Fruit fly (Drosophila melanogaster) whole organism, embryonic: ENCODE data around the gene CG16719.

ENCODE experiments used
- Antp ChIP-seq: fragments of 200-800 bp; sonication (Bioruptor generic); optimal IDR thresholded peaks from 3 replicates; lab custom pipeline; 2016; ENCODE audit warnings: missing biosample characterization, missing genetic modification characterization
- Atf6 ChIP-seq: fragments of 200-800 bp; sonication (Bioruptor generic); IDR thresholded peaks from 2 replicates; pipeline ENCODE4 v1.3.6; 2022; ENCODE audit warnings: missing biosample characterization, missing genetic modification characterization
- CG10366 ChIP-seq: fragments of 200-800 bp; sonication (Bioruptor generic); IDR thresholded peaks from 2 replicates; pipeline ENCODE4 v1.3.6; 2022; ENCODE audit warnings: missing biosample characterization, missing genetic modification characterization
- CG11560 ChIP-seq: fragments of 200-800 bp; sonication (Bioruptor generic); IDR thresholded peaks from 3 replicates; pipeline ENCODE4 v1.3.6; 2022; ENCODE audit warnings: missing biosample characterization, missing genetic modification characterization
- CG13624 ChIP-seq: fragments of 200-800 bp; sonication (Bioruptor generic); optimal IDR thresholded peaks from 2 replicates; lab custom pipeline; 2016; ENCODE audit warnings: missing biosample characterization, missing genetic modification characterization
- CG15011 ChIP-seq: fragments of 200-800 bp; sonication (Bioruptor generic); optimal IDR thresholded peaks from 3 replicates; lab custom pipeline; 2018; ENCODE audit warnings: missing biosample characterization, mild to moderate bottlenecking, missing genetic modification characterization
- CG2199 ChIP-seq: fragments of 200-800 bp; sonication (Bioruptor generic); IDR thresholded peaks from 3 replicates; pipeline ENCODE4 v1.3.6; 2022; ENCODE audit warnings: missing biosample characterization, missing genetic modification characterization
- CG30431 ChIP-seq: fragments of 200-800 bp; sonication (Bioruptor generic); optimal IDR thresholded peaks from 2 replicates; lab custom pipeline; 2017; ENCODE audit warnings: missing biosample characterization, missing genetic modification characterization
- CG33213 ChIP-seq: fragments of 200-800 bp; sonication (Bioruptor generic); optimal IDR thresholded peaks from 3 replicates; lab custom pipeline; 2016; ENCODE audit warnings: missing biosample characterization, missing genetic modification characterization
- CG34376 ChIP-seq: fragments of 200-800 bp; sonication (Bioruptor generic); optimal IDR thresholded peaks from 2 replicates; lab custom pipeline; 2018; ENCODE audit warnings: missing biosample characterization, mild to moderate bottlenecking, missing genetic modification characterization
- CG4707 ChIP-seq: fragments of 200-800 bp; sonication (Bioruptor generic); optimal IDR thresholded peaks from 2 replicates; lab custom pipeline; 2018; ENCODE audit warnings: missing biosample characterization, mild to moderate bottlenecking, missing genetic modification characterization, moderate library complexity
- CG5245 ChIP-seq: fragments of 200-800 bp; sonication (Bioruptor generic); optimal IDR thresholded peaks from 3 replicates; lab custom pipeline; 2016; ENCODE audit warnings: missing biosample characterization, missing genetic modification characterization
- CG6765 ChIP-seq: fragments of 200-800 bp; sonication (Bioruptor generic); optimal IDR thresholded peaks from 3 replicates; lab custom pipeline; 2017; ENCODE audit warnings: missing biosample characterization, mild to moderate bottlenecking, missing genetic modification characterization
- CG6813 ChIP-seq: fragments of 200-800 bp; sonication (Bioruptor generic); optimal IDR thresholded peaks from 2 replicates; lab custom pipeline; 2017; ENCODE audit warnings: missing biosample characterization, missing genetic modification characterization, mild to moderate bottlenecking, moderate library complexity, missing genetic modification reagents
- CG8478 ChIP-seq: fragments of >200 bp; optimal IDR thresholded peaks from 2 replicates; lab custom pipeline; 2018
- CG9817 ChIP-seq: fragments of 200-800 bp; sonication (Bioruptor generic); optimal IDR thresholded peaks from 2 replicates; lab custom pipeline; 2018; ENCODE audit warnings: missing biosample characterization, mild to moderate bottlenecking, missing genetic modification characterization, moderate library complexity
- Deaf1 ChIP-seq: fragments of 200-800 bp; optimal IDR thresholded peaks from 3 replicates; lab custom pipeline; 2019; ENCODE audit warnings: missing biosample characterization, mild to moderate bottlenecking, missing genetic modification characterization, moderate library complexity
- Dref ChIP-seq: fragments of 200-800 bp; sonication (Bioruptor generic); IDR thresholded peaks from 2 replicates; pipeline ENCODE4 v1.3.6; 2022; ENCODE audit warnings: missing biosample characterization, missing genetic modification characterization
- E2f2 ChIP-seq: fragments of 200-800 bp; sonication (Bioruptor generic); IDR thresholded peaks from 2 replicates; pipeline ENCODE4 v1.3.6; 2022; ENCODE audit warnings: missing biosample characterization, missing genetic modification characterization
- H2.0 ChIP-seq: fragments of 200-800 bp; sonication (Bioruptor generic); IDR thresholded peaks from 2 replicates; pipeline ENCODE4 v1.3.6; 2022; ENCODE audit warnings: missing biosample characterization, missing genetic modification characterization
- Hr3 ChIP-seq: fragments of 200-800 bp; sonication (Bioruptor generic); optimal IDR thresholded peaks from 3 replicates; lab custom pipeline; 2016; ENCODE audit warnings: missing biosample characterization, missing genetic modification characterization
- Hsf ChIP-seq: fragments of 200-800 bp; sonication (Bioruptor generic); optimal IDR thresholded peaks from 3 replicates; lab custom pipeline; 2016; ENCODE audit warnings: missing biosample characterization, missing genetic modification characterization
- MBD-R2 ChIP-seq: fragments of 200-800 bp; sonication (Bioruptor generic); IDR thresholded peaks from 2 replicates; pipeline ENCODE4 v1.3.6; 2022; ENCODE audit warnings: missing biosample characterization, missing genetic modification characterization
- Meics ChIP-seq: fragments of 200-800 bp; sonication (Bioruptor generic); optimal IDR thresholded peaks from 2 replicates; lab custom pipeline; 2017; ENCODE audit warnings: missing biosample characterization, mild to moderate bottlenecking, missing genetic modification characterization
- Nf-YB ChIP-seq: fragments of 200-800 bp; sonication (Bioruptor generic); optimal IDR thresholded peaks from 3 replicates; lab custom pipeline; 2019; ENCODE audit warnings: missing biosample characterization, mild to moderate bottlenecking, missing genetic modification characterization, moderate library complexity
- Optix ChIP-seq: fragments of 200-800 bp; sonication (Bioruptor generic); IDR thresholded peaks from 3 replicates; pipeline ENCODE4 v1.3.6; 2022; ENCODE audit warnings: missing biosample characterization, missing genetic modification characterization
- Six4 ChIP-seq: fragments of 200-800 bp; sonication (Bioruptor generic); optimal IDR thresholded peaks from 2 replicates; lab custom pipeline; 2016; ENCODE audit warnings: missing biosample characterization, missing genetic modification characterization
- Xrp1 ChIP-seq: fragments of 200-800 bp; sonication (Bioruptor generic); IDR thresholded peaks from 2 replicates; pipeline ENCODE4 v1.3.6; 2022; ENCODE audit warnings: missing biosample characterization, missing genetic modification characterization
- abd-A ChIP-seq: fragments of 200-800 bp; sonication (Bioruptor generic); optimal IDR thresholded peaks from 3 replicates; lab custom pipeline; 2019; ENCODE audit warnings: missing biosample characterization, mild to moderate bottlenecking, missing genetic modification characterization, moderate library complexity
- ap ChIP-seq: fragments of 200-800 bp; sonication (Bioruptor generic); IDR thresholded peaks from 2 replicates; pipeline ENCODE4 v1.3.6; 2022; ENCODE audit warnings: missing biosample characterization, missing genetic modification characterization
- bbx ChIP-seq: fragments of 200-800 bp; sonication (Bioruptor generic); IDR thresholded peaks from 2 replicates; pipeline ENCODE4 v1.3.6; 2022; ENCODE audit warnings: missing biosample characterization, missing genetic modification characterization; ENCODE audit not compliant: partially characterized antibody
- br ChIP-seq: fragments of >200 bp; optimal IDR thresholded peaks from 2 replicates; lab custom pipeline; 2017
- bsh ChIP-seq, 2 experiments: fragments of 200-800 bp; sonication (Bioruptor generic); optimal IDR thresholded peaks; 2 replicates each; lab custom pipeline; 2017 to 2018; ENCODE audit warnings: mild to moderate bottlenecking in 2 of 2, missing biosample characterization in 2 of 2, missing genetic modification characterization in 2 of 2, moderate library complexity in 1 of 2
- btn ChIP-seq: fragments of 200-800 bp; sonication (Bioruptor generic); optimal IDR thresholded peaks from 2 replicates; lab custom pipeline; 2016; ENCODE audit warnings: missing biosample characterization, missing genetic modification characterization
- da ChIP-seq: fragments of 200-800 bp; sonication (Bioruptor generic); optimal IDR thresholded peaks from 2 replicates; lab custom pipeline; 2016; ENCODE audit warnings: missing biosample characterization, missing genetic modification characterization
- dimm ChIP-seq: fragments of 200-800 bp; sonication (Bioruptor generic); IDR thresholded peaks from 2 replicates; pipeline ENCODE4 v1.3.6; 2022; ENCODE audit warnings: missing biosample characterization, missing genetic modification characterization
- eyg ChIP-seq: fragments of 200-800 bp; sonication (Bioruptor generic); optimal IDR thresholded peaks from 3 replicates; lab custom pipeline; 2016; ENCODE audit warnings: missing biosample characterization, missing genetic modification characterization
- hkb ChIP-seq, 2 experiments: fragments of 200-800 bp in 1 of 2; fragments of >200 bp in 1 of 2; sonication (Bioruptor generic) in 1 of 2; IDR thresholded peaks in 1 of 2; optimal IDR thresholded peaks in 1 of 2; 2 replicates each; pipeline versions ENCODE4 v1.3.6 to Lab custom; 2017 to 2022; ENCODE audit warnings: missing biosample characterization in 1 of 2, missing genetic modification characterization in 1 of 2
- jigr1 ChIP-seq: fragments of 200-800 bp; sonication (Bioruptor generic); IDR thresholded peaks from 3 replicates; pipeline ENCODE4 v1.3.6; 2022; ENCODE audit warnings: missing biosample characterization, missing genetic modification characterization
- lab ChIP-seq: fragments of 200-800 bp; sonication (Bioruptor generic); optimal IDR thresholded peaks from 3 replicates; lab custom pipeline; 2017; ENCODE audit warnings: missing biosample characterization, missing genetic modification characterization, mild to moderate bottlenecking, moderate library complexity, missing genetic modification reagents
- lbe ChIP-seq: fragments of 200-800 bp; sonication (Bioruptor generic); optimal IDR thresholded peaks from 2 replicates; lab custom pipeline; 2016; ENCODE audit warnings: missing biosample characterization, mild to moderate bottlenecking, missing genetic modification characterization
- lilli ChIP-seq: fragments of 200-800 bp; sonication (Bioruptor generic); optimal IDR thresholded peaks from 3 replicates; lab custom pipeline; 2016; ENCODE audit warnings: missing biosample characterization, missing genetic modification characterization
- psq ChIP-seq: fragments of 200-800 bp; sonication (Bioruptor generic); optimal IDR thresholded peaks from 2 replicates; lab custom pipeline; 2017; ENCODE audit warnings: missing biosample characterization, missing genetic modification characterization
- ro ChIP-seq: fragments of 200-800 bp; sonication (Bioruptor generic); IDR thresholded peaks from 2 replicates; pipeline ENCODE4 v1.3.6; 2022; ENCODE audit warnings: missing biosample characterization, missing genetic modification characterization
- scrt ChIP-seq: fragments of 200-800 bp; sonication (Bioruptor generic); optimal IDR thresholded peaks from 2 replicates; lab custom pipeline; 2018; ENCODE audit warnings: missing biosample characterization, mild to moderate bottlenecking, missing genetic modification characterization, moderate library complexity
- sd ChIP-seq: fragments of 200-800 bp; sonication (Bioruptor generic); optimal IDR thresholded peaks from 3 replicates; lab custom pipeline; 2018; ENCODE audit warnings: missing biosample characterization, mild to moderate bottlenecking, missing genetic modification characterization, moderate library complexity
- slou ChIP-seq: fragments of 200-800 bp; sonication (Bioruptor generic); optimal IDR thresholded peaks from 3 replicates; lab custom pipeline; 2016; ENCODE audit warnings: missing biosample characterization, missing genetic modification characterization
- sna ChIP-seq: fragments of 200-800 bp; sonication (Bioruptor generic); IDR thresholded peaks from 2 replicates; pipeline ENCODE4 v1.3.6; 2022; ENCODE audit warnings: missing biosample characterization, missing genetic modification characterization; ENCODE audit not compliant: partially characterized antibody
- tna ChIP-seq: fragments of 200-800 bp; sonication (Bioruptor generic); IDR thresholded peaks from 2 replicates; pipeline ENCODE4 v1.3.6; 2022; ENCODE audit warnings: missing biosample characterization, missing genetic modification characterization; ENCODE audit not compliant: partially characterized antibody
- trem ChIP-seq: fragments of 200-800 bp; optimal IDR thresholded peaks from 3 replicates; lab custom pipeline; 2019; ENCODE audit warnings: missing biosample characterization, mild to moderate bottlenecking, missing genetic modification characterization, moderate library complexity
- vfl ChIP-seq: fragments of 200-800 bp; sonication (Bioruptor generic); optimal IDR thresholded peaks from 2 replicates; lab custom pipeline; 2016; ENCODE audit warnings: missing biosample characterization, missing genetic modification characterization

CG16719 gene

dm6 chr3L:9690798-9691475 is 6.0 kb downstream of the CG16719 start (continued):
- TF ChIP-seq lilli (GFP tag; lab: Kevin White, UChicago) (peak; percentile 40), E2f2 (GFP tag; lab: Robert Waterston, UW) (no peak), br (lab: Kevin White, UChicago) (no peak), bsh (GFP tag; optimal IDR thresholded peaks at IDR 0.05; lab: Kevin White, UChicago) (no peak), CG33213 (GFP tag; lab: Kevin White, UChicago) (no peak), Atf6 (GFP tag; lab: Robert Waterston, UW) (peak; percentile 28; the same call in 1 of the 2 replicates), da (GFP tag; lab: Kevin White, UChicago) (no peak), CG5245 (GFP tag; lab: Kevin White, UChicago) (no peak), CG6765 (no peak), tna (no peak), hkb (optimal IDR thresholded peaks at IDR 0.05; lab: Kevin White, UChicago) (no peak), hkb (GFP tag; IDR thresholded peaks at IDR 0.05; lab: Robert Waterston, UW) (no peak; the same call in 1 of the 2 replicates), bbx (no peak), Six4 (GFP tag; lab: Kevin White, UChicago) (no peak), CG4707 (GFP tag; lab: Kevin White, UChicago) (no peak), Hsf (peak; percentile 5), Xrp1 (GFP tag; lab: Robert Waterston, UW) (no peak), Hr3 (GFP tag; lab: Kevin White, UChicago) (peak; percentile 29), CG13624 (GFP tag; lab: Kevin White, UChicago) (peak; percentile 49), Meics (GFP tag; lab: Kevin White, UChicago) (peak; percentile 66), psq (no peak), MBD-R2 (GFP tag; lab: Robert Waterston, UW) (0 out of 2 replicates have a peak, but pooled peaks have one; percentile 8), eyg (GFP tag; lab: Kevin White, UChicago) (no peak), H2.0 (GFP tag; lab: Robert Waterston, UW) (no peak), dimm (GFP tag; lab: Robert Waterston, UW) (no peak), trem (tag; lab: Kevin White, UChicago) (no peak), CG15011 (no peak), btn (GFP tag; lab: Kevin White, UChicago) (no peak), CG30431 (no peak), Nf-YB (GFP tag; lab: Kevin White, UChicago) (no peak), sd (no peak), jigr1 (GFP tag; lab: Robert Waterston, UW) (no peak), CG34376 (no peak), lab (GFP tag; lab: Kevin White, UChicago) (no peak), CG2199 (GFP tag; lab: Robert Waterston, UW) (no peak), slou (no peak), Antp (no peak), CG9817 (tag; lab: Kevin White, UChicago) (peak; percentile 18), lbe (GFP tag; lab: Kevin White, UChicago) (no peak), ro (GFP tag; lab: Robert Waterston, UW) (no peak), Deaf1 (no peak), Dref (GFP tag; lab: Robert Waterston, UW) (no peak), CG11560 (tag; lab: Robert Waterston, UW) (no peak), CG10366 (GFP tag; lab: Robert Waterston, UW) (no peak), scrt (peak; percentile 56), Optix (no peak), CG6813 (GFP tag; lab: Kevin White, UChicago) (no peak), sna (no peak), CG8478 (lab: Kevin White, UChicago) (no peak), ap (GFP tag; lab: Robert Waterston, UW) (0 out of 2 replicates have a peak, but pooled peaks have one; percentile 6), abd-A (tag; lab: Kevin White, UChicago) (no peak), vfl (GFP tag; lab: Kevin White, UChicago) (no peak)
